Worm (Caenorhabditis elegans): Measurements from ENCODE around the gene tag-234.
"Not testable (repeated sequence)": the region's sequence is repeated elsewhere in the genome, so short reads cannot be mapped to it uniquely, and the experiment has no call there.

The tag-234 gene

ce11 chrII:5876053-5876452 is 12.1 kb downstream of the tag-234 start, which contains the start of gene F55C12.6:
TSS of gene F55C12.6 (minus strand) at chrII:5876153.
- no peak for TF ChIP-seq unc-62 (GFP tag; optimal IDR thresholded peaks at IDR 0.05)
- no peak for TF ChIP-seq unc-120 (tag; optimal IDR thresholded peaks at IDR 0.05; ENCODE audit: poor library complexity, severe bottlenecking)
- no peak for TF ChIP-seq cnd-1 (tag; optimal IDR thresholded peaks at IDR 0.05)
- TF ChIP-seq pha-4 (tag; optimal IDR thresholded peaks at IDR 0.05), result no peak
- no peak for TF ChIP-seq ceh-39 (tag; optimal IDR thresholded peaks at IDR 0.05)
- no peak for TF ChIP-seq mep-1 (tag; optimal IDR thresholded peaks at IDR 0.05)
- no peak for TF ChIP-seq drap-1 (GFP tag; optimal IDR thresholded peaks at IDR 0.05)
- TF ChIP-seq nhr-76 (tag; optimal IDR thresholded peaks at IDR 0.05), result no peak
- TF ChIP-seq mab-5 (tag; optimal IDR thresholded peaks at IDR 0.05), result no peak

- TF ChIP-seq unc-120 (tag; optimal IDR thresholded peaks at IDR 0.05; ENCODE audit: poor library complexity, severe bottlenecking); ztf-11 (tag; optimal IDR thresholded peaks at IDR 0.05); sem-2 (GFP tag; optimal IDR thresholded peaks at IDR 0.05): not testable (repeated sequence)
Measured at ce11 chrII:5876511-5876910, 12.5 kb downstream of the tag-234 start, which contains the start of gene F55C12.2. TSS of gene F55C12.2 (plus strand) at chrII:5876811.

- TF ChIP-seq flh-1 (GFP tag; optimal IDR thresholded peaks at IDR 0.05) (no peak), tbx-8 (GFP tag; optimal IDR thresholded peaks at IDR 0.05) (no peak), mls-2 (tag; optimal IDR thresholded peaks at IDR 0.05) (peak; percentile 23)
Measured at ce11 chrII:5880677-5881076, 16.7 kb downstream of the tag-234 start.

ce11 chrII:5884252-5884651 is 20.3 kb downstream of the tag-234 start, which contains the start of gene rfip-1:
TSS of gene rfip-1 (plus strand) at chrII:5884552.
- TF ChIP-seq unc-39 (tag; optimal IDR thresholded peaks at IDR 0.05) (no peak), elt-3 (tag; optimal IDR thresholded peaks at IDR 0.05) (no peak), ztf-11 (tag; optimal IDR thresholded peaks at IDR 0.05) (no peak), mab-5 (tag; optimal IDR thresholded peaks at IDR 0.05) (no peak), elt-1 (tag; optimal IDR thresholded peaks at IDR 0.05; ENCODE audit: borderline replicate concordance, insufficient read depth) (no peak), nhr-76 (tag; optimal IDR thresholded peaks at IDR 0.05) (no peak)

ce11 chrII:5885966-5886621 is 22.1 kb downstream of the tag-234 start:
- no peak for TF ChIP-seq elt-3 (tag; optimal IDR thresholded peaks at IDR 0.05)
- peak; percentile 30 for TF ChIP-seq nhr-237 (tag; optimal IDR thresholded peaks at IDR 0.05)

ce11 chrII:5889417-5890139 is 25.6 kb downstream of the tag-234 start:
- TF ChIP-seq nhr-2 (tag; optimal IDR thresholded peaks at IDR 0.05) (no peak), nhr-237 (tag; optimal IDR thresholded peaks at IDR 0.05) (no peak), ztf-11 (tag; optimal IDR thresholded peaks at IDR 0.05) (no peak), nhr-12 (tag; optimal IDR thresholded peaks at IDR 0.05) (no peak), lsy-2 (tag; optimal IDR thresholded peaks at IDR 0.05) (no peak), bed-3 (GFP tag; optimal IDR thresholded peaks at IDR 0.05) (no peak), sptf-1 (tag; optimal IDR thresholded peaks at IDR 0.05) (no peak), unc-62 (GFP tag; optimal IDR thresholded peaks at IDR 0.05) (no peak), elt-3 (tag; optimal IDR thresholded peaks at IDR 0.05) (no peak), nhr-28 (tag; optimal IDR thresholded peaks at IDR 0.05) (no peak)

- TF ChIP-seq elt-1 (tag; optimal IDR thresholded peaks at IDR 0.05; ENCODE audit: borderline replicate concordance, insufficient read depth) (no peak), ztf-11 (tag; optimal IDR thresholded peaks at IDR 0.05) (no peak), mls-2 (tag; optimal IDR thresholded peaks at IDR 0.05) (no peak), blmp-1 (tag; optimal IDR thresholded peaks at IDR 0.05) (no peak), mep-1 (tag; optimal IDR thresholded peaks at IDR 0.05) (no peak), ceh-39 (tag; optimal IDR thresholded peaks at IDR 0.05) (no peak), unc-120 (tag; optimal IDR thresholded peaks at IDR 0.05; ENCODE audit: poor library complexity, severe bottlenecking) (no peak), drap-1 (GFP tag; optimal IDR thresholded peaks at IDR 0.05) (no peak), unc-62 (GFP tag; optimal IDR thresholded peaks at IDR 0.05) (no peak), nhr-2 (tag; optimal IDR thresholded peaks at IDR 0.05) (no peak), nhr-12 (tag; optimal IDR thresholded peaks at IDR 0.05) (no peak), sem-2 (GFP tag; optimal IDR thresholded peaks at IDR 0.05) (no peak)
Measured at ce11 chrII:5892813-5893212, 28.8 kb downstream of the tag-234 start.

Measured in whole organism, mixed stage, embryonic.